Worm (Caenorhabditis elegans): ENCODE data around the gene npp-9.

DNA sequence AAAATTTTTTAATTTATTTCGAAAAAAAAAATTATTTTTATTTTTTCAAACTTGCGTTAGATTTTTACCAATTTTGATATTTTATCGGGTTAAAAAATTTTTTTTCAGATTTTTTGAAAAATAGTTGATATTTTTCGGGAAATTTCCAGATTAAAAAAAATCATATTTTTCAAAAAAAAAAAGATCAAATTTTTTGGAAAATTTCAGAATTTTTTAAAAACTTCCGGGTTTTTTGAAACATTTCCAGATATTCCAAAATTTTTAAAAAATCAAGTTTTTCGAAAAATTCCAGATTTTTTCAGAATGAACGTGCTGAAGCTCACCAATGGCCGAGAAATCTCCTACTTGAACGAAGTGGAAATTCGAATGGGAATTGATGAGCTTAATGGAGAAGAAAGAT lies 21.2 kb upstream of the npp-9 start, which contains the start of gene metl-18:
- TF ChIP-seq ZK546.5 (tag; optimal IDR thresholded peaks at IDR 0.05) (no peak), unc-62 (GFP tag; optimal IDR thresholded peaks at IDR 0.05) (no peak), pha-4 (tag; optimal IDR thresholded peaks at IDR 0.05) (no peak), egl-27 (tag; optimal IDR thresholded peaks at IDR 0.05) (no peak), eor-1 (tag; optimal IDR thresholded peaks at IDR 0.05) (no peak), ceh-82 (tag; optimal IDR thresholded peaks at IDR 0.05) (no peak), nhr-43 (tag; optimal IDR thresholded peaks at IDR 0.05; ENCODE audit: poor library complexity, severe bottlenecking) (no peak), elt-2 (tag; optimal IDR thresholded peaks at IDR 0.05) (no peak)
